Worm (Caenorhabditis elegans) whole organism, late embryonic: ENCODE measurements around the gene F07C6.4.

Experiments
- C08G9.2 ChIP-seq: sonication (generic microtip); optimal IDR thresholded peaks from 2 replicates; lab custom pipeline; 2016; ENCODE audit warnings: mild to moderate bottlenecking, missing genetic modification characterization, moderate library complexity, missing compliant biosample characterization
- C38D4.7 ChIP-seq: fragments of 200-800 bp; sonication (Bioruptor generic); optimal IDR thresholded peaks from 2 replicates; lab custom pipeline; 2018; ENCODE audit warnings: mild to moderate bottlenecking, missing genetic modification characterization, moderate library complexity, missing compliant biosample characterization
- K09A11.1 ChIP-seq: sonication (generic microtip); optimal IDR thresholded peaks from 2 replicates; lab custom pipeline; 2017; ENCODE audit warnings: antibody characterized with exemption, mild to moderate bottlenecking, missing genetic modification characterization, missing compliant biosample characterization; ENCODE audit not compliant: insufficient read depth
- T23F11.4 ChIP-seq: fragments of 200-800 bp; sonication (Bioruptor generic); optimal IDR thresholded peaks from 2 replicates; lab custom pipeline; 2018; ENCODE audit warnings: mild to moderate bottlenecking, missing genetic modification characterization, missing compliant biosample characterization
- ama-1 ChIP-seq: fragments of 150-350 bp; optimal IDR thresholded peaks from 2 replicates; lab custom pipeline; 2014
- ceh-14 ChIP-seq: sonication (generic microtip); optimal IDR thresholded peaks from 2 replicates; lab custom pipeline; 2016; ENCODE audit warnings: missing genotype, missing genetic modification characterization, missing compliant biosample characterization
- ceh-18 ChIP-seq: sonication (generic microtip); optimal IDR thresholded peaks from 2 replicates; lab custom pipeline; 2016; ENCODE audit warnings: missing genetic modification characterization, missing compliant biosample characterization
- ceh-2 ChIP-seq: sonication (generic microtip); optimal IDR thresholded peaks from 2 replicates; lab custom pipeline; 2016; ENCODE audit warnings: missing genotype, missing genetic modification characterization, missing compliant biosample characterization
- ceh-22 ChIP-seq: sonication (generic microtip); optimal IDR thresholded peaks from 2 replicates; lab custom pipeline; 2017; ENCODE audit warnings: missing biosample characterization, missing genetic modification characterization
- ceh-24 ChIP-seq: sonication (generic microtip); optimal IDR thresholded peaks from 2 replicates; lab custom pipeline; 2016; ENCODE audit warnings: mild to moderate bottlenecking, missing genetic modification characterization, missing compliant biosample characterization
- ceh-31 ChIP-seq: sonication (generic microtip); optimal IDR thresholded peaks from 2 replicates; lab custom pipeline; 2016; ENCODE audit warnings: missing genetic modification characterization, missing compliant biosample characterization
- ceh-45 ChIP-seq: fragments of 200-800 bp; sonication (Bioruptor generic); IDR thresholded peaks from 2 replicates; pipeline ENCODE4 v1.3.6; 2022; ENCODE audit warnings: missing genetic modification reagents, missing genetic modification characterization, missing compliant biosample characterization
- che-1 ChIP-seq: sonication (generic microtip); optimal IDR thresholded peaks from 2 replicates; lab custom pipeline; 2016; ENCODE audit warnings: mild to moderate bottlenecking, missing genetic modification characterization, missing compliant biosample characterization
- dmd-4 ChIP-seq: sonication (generic microtip); optimal IDR thresholded peaks from 2 replicates; lab custom pipeline; 2016; ENCODE audit warnings: borderline replicate concordance, missing genetic modification characterization, missing compliant biosample characterization
- elt-4 ChIP-seq: sonication (generic microtip); optimal IDR thresholded peaks from 2 replicates; lab custom pipeline; 2016; ENCODE audit warnings: missing genetic modification characterization, missing compliant biosample characterization
- ets-4 ChIP-seq: sonication (generic microtip); optimal IDR thresholded peaks from 2 replicates; lab custom pipeline; 2016; ENCODE audit warnings: missing genetic modification characterization, missing compliant biosample characterization
- fax-1 ChIP-seq: sonication (generic microtip); optimal IDR thresholded peaks from 2 replicates; lab custom pipeline; 2016; ENCODE audit warnings: missing genotype, missing genetic modification characterization, missing compliant biosample characterization
- fkh-6 ChIP-seq: sonication (generic microtip); optimal IDR thresholded peaks from 2 replicates; lab custom pipeline; 2016; ENCODE audit warnings: missing genetic modification characterization, missing compliant biosample characterization
- hlh-13 ChIP-seq: fragments of 200-800 bp; sonication (Bioruptor generic); optimal IDR thresholded peaks from 2 replicates; lab custom pipeline; 2018; ENCODE audit warnings: mild to moderate bottlenecking, missing genetic modification characterization, missing compliant biosample characterization
- hlh-15 ChIP-seq: sonication (generic microtip); optimal IDR thresholded peaks from 2 replicates; lab custom pipeline; 2016; ENCODE audit warnings: missing genetic modification characterization, missing compliant biosample characterization
- lim-6 ChIP-seq: sonication (generic microtip); optimal IDR thresholded peaks from 2 replicates; lab custom pipeline; 2016; ENCODE audit warnings: missing genetic modification characterization, missing compliant biosample characterization
- lin-11 ChIP-seq: fragments of 200-800 bp; sonication (Bioruptor generic); optimal IDR thresholded peaks from 2 replicates; lab custom pipeline; 2018; ENCODE audit warnings: mild to moderate bottlenecking, missing genetic modification characterization, missing compliant biosample characterization
- nfya-1 ChIP-seq: sonication (generic microtip); optimal IDR thresholded peaks from 2 replicates; lab custom pipeline; 2017; ENCODE audit warnings: missing genetic modification characterization, mild to moderate bottlenecking, missing compliant biosample characterization, antibody characterized with exemption, moderate library complexity
- nhr-11 ChIP-seq: fragments of 150-350 bp; optimal IDR thresholded peaks from 2 replicates; lab custom pipeline; 2014; ENCODE audit warnings: missing biosample characterization, missing genetic modification characterization
- nhr-232 ChIP-seq: sonication (generic microtip); optimal IDR thresholded peaks from 2 replicates; lab custom pipeline; 2016; ENCODE audit warnings: missing genetic modification characterization, missing compliant biosample characterization
- npax-4 ChIP-seq: sonication (generic microtip); optimal IDR thresholded peaks from 2 replicates; lab custom pipeline; 2016; ENCODE audit warnings: missing genetic modification characterization, missing compliant biosample characterization
- odd-2 ChIP-seq: sonication (generic microtip); optimal IDR thresholded peaks from 2 replicates; lab custom pipeline; 2017; ENCODE audit warnings: antibody characterized with exemption, mild to moderate bottlenecking, missing genetic modification characterization, missing compliant biosample characterization
- pag-3 ChIP-seq: sonication (generic microtip); optimal IDR thresholded peaks from 2 replicates; lab custom pipeline; 2016; ENCODE audit warnings: missing compliant biosample characterization, missing genetic modification characterization, borderline replicate concordance
- pat-9 ChIP-seq: fragments of 200-800 bp; sonication (Bioruptor generic); optimal IDR thresholded peaks from 2 replicates; lab custom pipeline; 2018; ENCODE audit warnings: mild to moderate bottlenecking, missing genetic modification characterization, moderate library complexity, missing compliant biosample characterization
- pax-1 ChIP-seq: fragments of 150-350 bp; optimal IDR thresholded peaks from 2 replicates; lab custom pipeline; 2014; ENCODE audit warnings: missing biosample characterization, missing genetic modification characterization
- pha-2 ChIP-seq: sonication (generic microtip); optimal IDR thresholded peaks from 2 replicates; lab custom pipeline; 2017; ENCODE audit warnings: mild to moderate bottlenecking, missing genetic modification characterization, missing compliant biosample characterization
- pqm-1 ChIP-seq: sonication (generic microtip); optimal IDR thresholded peaks from 2 replicates; lab custom pipeline; 2016; ENCODE audit warnings: missing genetic modification characterization, missing compliant biosample characterization
- pros-1 ChIP-seq: fragments of 150-350 bp; optimal IDR thresholded peaks from 2 replicates; lab custom pipeline; 2014; ENCODE audit warnings: missing biosample characterization, missing genetic modification reagents, missing genetic modification characterization
- ref-2 ChIP-seq: sonication (generic microtip); optimal IDR thresholded peaks from 2 replicates; lab custom pipeline; 2016; ENCODE audit warnings: missing genetic modification characterization, missing compliant biosample characterization
- rnt-1 ChIP-seq: sonication (generic microtip); optimal IDR thresholded peaks from 2 replicates; lab custom pipeline; 2016; ENCODE audit warnings: missing genetic modification characterization, missing compliant biosample characterization
- sdc-2 ChIP-seq: sonication (generic microtip); optimal IDR thresholded peaks from 2 replicates; lab custom pipeline; 2016; ENCODE audit warnings: missing genotype, missing genetic modification characterization, missing compliant biosample characterization
- sox-4 ChIP-seq: sonication (generic microtip); optimal IDR thresholded peaks from 2 replicates; lab custom pipeline; 2017; ENCODE audit warnings: mild to moderate bottlenecking, missing genetic modification characterization, inconsistent platforms, missing compliant biosample characterization
- syd-9 ChIP-seq: sonication (generic microtip); optimal IDR thresholded peaks from 2 replicates; lab custom pipeline; 2016; ENCODE audit warnings: mild to moderate bottlenecking, missing genetic modification characterization, moderate library complexity, missing compliant biosample characterization
- tbx-2 ChIP-seq: sonication (generic microtip); optimal IDR thresholded peaks from 2 replicates; lab custom pipeline; 2016; ENCODE audit warnings: missing genetic modification characterization, missing compliant biosample characterization
- ttx-3 ChIP-seq: sonication (generic microtip); optimal IDR thresholded peaks from 2 replicates; lab custom pipeline; 2016; ENCODE audit warnings: missing genetic modification reagents, missing genetic modification characterization, missing compliant biosample characterization
- unc-55 ChIP-seq: sonication (generic microtip); optimal IDR thresholded peaks from 2 replicates; lab custom pipeline; 2017; ENCODE audit warnings: missing biosample characterization, missing genetic modification reagents, missing genetic modification characterization
- unc-86 ChIP-seq: sonication (generic microtip); optimal IDR thresholded peaks from 2 replicates; lab custom pipeline; 2016; ENCODE audit warnings: missing genetic modification characterization, missing compliant biosample characterization
- zip-5 ChIP-seq: sonication (generic microtip); optimal IDR thresholded peaks from 2 replicates; lab custom pipeline; 2016; ENCODE audit warnings: missing genetic modification characterization, missing compliant biosample characterization

Gene F07C6.4

ce11 chrIV:12792494-12792893, 13.2 kb upstream of the F07C6.4 start, which contains the start of gene F07C6.6:
F07C6.6 (plus strand) TSS chrIV:12792794.
- TF ChIP-seq sox-4 (tag; lab: Kevin White, UChicago): no peak
- no peak for TF ChIP-seq tbx-2
- TF ChIP-seq pag-3: no peak
- no peak for TF ChIP-seq ceh-24
- no peak for TF ChIP-seq ama-1 (lab: Kevin White, UChicago)
- TF ChIP-seq ceh-31: no peak
- no peak for TF ChIP-seq npax-4 (tag; lab: Kevin White, UChicago)
- TF ChIP-seq ceh-22 (tag; lab: Kevin White, UChicago): no peak
- no peak for TF ChIP-seq rnt-1
- TF ChIP-seq lin-11: no peak
- TF ChIP-seq ref-2: no peak
- no peak for TF ChIP-seq pqm-1 (tag; lab: Kevin White, UChicago)
- no peak for TF ChIP-seq fkh-6 (tag; lab: Kevin White, UChicago)
- TF ChIP-seq hlh-13 (GFP tag; lab: Kevin White, UChicago): no peak
- no peak for TF ChIP-seq nfya-1 (tag; lab: Kevin White, UChicago)

DNA sequence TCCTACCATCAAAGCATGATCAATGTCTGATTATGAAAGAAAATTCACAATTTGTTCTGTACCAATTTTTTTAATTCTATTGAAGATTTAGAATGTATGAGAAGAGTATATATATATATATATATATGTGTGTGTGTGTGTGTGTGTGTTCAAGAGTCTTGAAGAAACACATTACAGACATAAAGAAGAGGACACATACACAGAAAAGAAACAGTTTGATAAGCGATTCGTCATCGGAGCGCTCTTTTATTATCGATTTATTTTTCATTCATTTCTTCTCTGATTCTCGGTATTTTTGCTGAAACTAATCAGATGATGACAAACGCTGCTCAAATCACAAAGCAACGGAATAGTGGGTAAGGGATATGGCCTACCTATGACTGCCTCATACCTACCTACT, 12.1 kb upstream of the F07C6.4 start, which contains the start of gene pin-2:
pin-2 (plus strand) TSS at position 227 of the 400 bp plus-strand sequence.
- TF ChIP-seq ceh-2 (tag; lab: Kevin White, UChicago): no peak
- TF ChIP-seq nfya-1 (tag; lab: Kevin White, UChicago): no peak
- no peak for TF ChIP-seq unc-86
- no peak for TF ChIP-seq ets-4 (tag; lab: Kevin White, UChicago)
- TF ChIP-seq C38D4.7: no peak
- no peak for TF ChIP-seq C08G9.2 (tag; lab: Kevin White, UChicago)
- no peak for TF ChIP-seq odd-2 (tag; lab: Kevin White, UChicago)
- TF ChIP-seq fkh-6 (tag; lab: Kevin White, UChicago): no peak
- TF ChIP-seq pros-1 (tag; lab: Kevin White, UChicago): no peak
- no peak for TF ChIP-seq ama-1 (lab: Kevin White, UChicago)
- no peak for TF ChIP-seq nhr-232
- no peak for TF ChIP-seq elt-4 (tag; lab: Kevin White, UChicago)
- TF ChIP-seq zip-5 (tag; lab: Kevin White, UChicago): no peak
- TF ChIP-seq fax-1 (tag; lab: Kevin White, UChicago): no peak
- TF ChIP-seq, all 69 proteins: peak for 0

ce11 chrIV:12795371-12795936, 10.3 kb upstream of the F07C6.4 start:
- TF ChIP-seq unc-86 (no peak), T23F11.4 (no peak), C08G9.2 (tag; lab: Kevin White, UChicago) (no peak), dmd-4 (tag; lab: Kevin White, UChicago) (no peak), hlh-15 (tag; lab: Kevin White, UChicago) (no peak), syd-9 (tag; lab: Kevin White, UChicago) (no peak), ama-1 (lab: Kevin White, UChicago) (no peak), ceh-18 (tag; lab: Kevin White, UChicago) (no peak), ceh-24 (no peak), pha-2 (tag; lab: Kevin White, UChicago) (no peak), ceh-45 (no peak), ceh-14 (tag; lab: Kevin White, UChicago) (no peak)

ce11 chrIV:12796811-12797210, 8.9 kb upstream of the F07C6.4 start:
- TF ChIP-seq unc-55 (no peak), ceh-24 (no peak), sdc-2 (tag; lab: Kevin White, UChicago) (no peak), ceh-22 (tag; lab: Kevin White, UChicago) (no peak), rnt-1 (no peak), nhr-11 (tag; lab: Kevin White, UChicago) (no peak), ceh-31 (no peak), ceh-14 (tag; lab: Kevin White, UChicago) (no peak), K09A11.1 (tag; lab: Kevin White, UChicago) (no peak), lin-11 (no peak), pat-9 (tag; lab: Kevin White, UChicago) (no peak), pha-2 (tag; lab: Kevin White, UChicago) (no peak), lim-6 (tag; lab: Kevin White, UChicago) (no peak), che-1 (tag; lab: Kevin White, UChicago) (no peak), pax-1 (tag; lab: Kevin White, UChicago) (no peak), ttx-3 (tag; lab: Kevin White, UChicago) (no peak), odd-2 (tag; lab: Kevin White, UChicago) (no peak)
